Worm (Caenorhabditis elegans) whole organism, L3 larva: ENCODE data around the gene vha-13.

Experiments
- R02D3.7 ChIP-seq: fragments of 150-350 bp; optimal IDR thresholded peaks from 2 replicates; lab custom pipeline; 2014; ENCODE audit warnings: missing biosample characterization, missing genetic modification characterization
- ZK546.5 ChIP-seq: sonication (generic microtip); optimal IDR thresholded peaks from 2 replicates; lab custom pipeline; 2017; ENCODE audit warnings: missing biosample characterization, missing genetic modification characterization
- aly-2 ChIP-seq: fragments of 150-350 bp; optimal IDR thresholded peaks from 2 replicates; lab custom pipeline; 2014; ENCODE audit warnings: missing biosample characterization, missing genetic modification characterization
- ceh-16 ChIP-seq: sonication (generic microtip); optimal IDR thresholded peaks from 2 replicates; lab custom pipeline; 2017; ENCODE audit warnings: missing biosample characterization, missing genetic modification characterization
- ceh-28 ChIP-seq: fragments of 150-350 bp; optimal IDR thresholded peaks from 2 replicates; lab custom pipeline; 2014; ENCODE audit warnings: missing biosample characterization, missing genetic modification reagents, missing genetic modification characterization
- ceh-9 ChIP-seq: sonication (generic microtip); optimal IDR thresholded peaks from 2 replicates; lab custom pipeline; 2018; ENCODE audit warnings: missing biosample characterization, missing genetic modification characterization
- daf-12 ChIP-seq: fragments of 150-350 bp; optimal IDR thresholded peaks from 2 replicates; lab custom pipeline; 2014; ENCODE audit warnings: missing biosample characterization, missing genetic modification reagents, missing genetic modification characterization
- egl-5 ChIP-seq: fragments of 150-350 bp; optimal IDR thresholded peaks from 2 replicates; lab custom pipeline; 2017; ENCODE audit warnings: missing biosample characterization, missing genetic modification reagents, missing genetic modification characterization, inconsistent platforms
- elt-1 ChIP-seq: fragments of 150-350 bp; optimal IDR thresholded peaks from 2 replicates; lab custom pipeline; 2014; ENCODE audit warnings: missing biosample characterization, missing genetic modification characterization
- elt-3 ChIP-seq, 3 experiments: fragments of 150-350 bp in 1 of 3; sonication (generic microtip) in 2 of 3; optimal IDR thresholded peaks; 2 replicates in 2 of 3; 4 replicates in 1 of 3; lab custom pipeline; 2014 to 2017; ENCODE audit warnings: missing biosample characterization in 3 of 3, missing genetic modification characterization in 3 of 3
- eor-1 ChIP-seq, 2 experiments: fragments of 150-350 bp; optimal IDR thresholded peaks; 2 replicates each; lab custom pipeline; 2014 to 2018; ENCODE audit warnings: missing biosample characterization in 2 of 2, missing genetic modification characterization in 2 of 2
- fkh-2 ChIP-seq: fragments of 150-350 bp; optimal IDR thresholded peaks from 2 replicates; lab custom pipeline; 2014; ENCODE audit warnings: missing biosample characterization, missing genetic modification reagents, missing genetic modification characterization
- fos-1 ChIP-seq: fragments of 150-350 bp; optimal IDR thresholded peaks from 2 replicates; lab custom pipeline; 2014; ENCODE audit warnings: missing biosample characterization, missing genetic modification characterization
- hmg-11 ChIP-seq: sonication (generic microtip); optimal IDR thresholded peaks from 2 replicates; lab custom pipeline; 2016; ENCODE audit warnings: missing genetic modification characterization, missing compliant biosample characterization
- jun-1 ChIP-seq: fragments of 150-350 bp; optimal IDR thresholded peaks from 2 replicates; lab custom pipeline; 2014; ENCODE audit warnings: missing biosample characterization, missing genetic modification reagents, missing genetic modification characterization
- lsy-12 ChIP-seq: sonication (generic microtip); optimal IDR thresholded peaks from 2 replicates; lab custom pipeline; 2016; ENCODE audit warnings: mild to moderate bottlenecking, missing genetic modification characterization, missing compliant biosample characterization
- mdl-1 ChIP-seq: fragments of 150-350 bp; optimal IDR thresholded peaks from 2 replicates; lab custom pipeline; 2014; ENCODE audit warnings: missing biosample characterization, missing genetic modification characterization
- mml-1 ChIP-seq: fragments of 150-350 bp; sonication (generic microtip); optimal IDR thresholded peaks from 3 replicates; lab custom pipeline; 2014; ENCODE audit warnings: missing biosample characterization, missing genetic modification characterization
- nfya-1 ChIP-seq: sonication (generic microtip); optimal IDR thresholded peaks from 2 replicates; lab custom pipeline; 2017; ENCODE audit warnings: missing genetic modification characterization, mild to moderate bottlenecking, missing compliant biosample characterization, antibody characterized with exemption, moderate library complexity; ENCODE audit not compliant: insufficient read depth
- nhr-11 ChIP-seq: fragments of 150-350 bp; optimal IDR thresholded peaks from 2 replicates; lab custom pipeline; 2014; ENCODE audit warnings: missing biosample characterization, missing genetic modification characterization
- nhr-12 ChIP-seq: fragments of 150-350 bp; optimal IDR thresholded peaks from 2 replicates; lab custom pipeline; 2014; ENCODE audit warnings: missing biosample characterization, missing genetic modification characterization
- nhr-23 ChIP-seq: fragments of 150-350 bp; optimal IDR thresholded peaks from 2 replicates; lab custom pipeline; 2014; ENCODE audit warnings: missing biosample characterization, missing genetic modification reagents, missing genetic modification characterization
- nhr-237 ChIP-seq: fragments of 150-350 bp; optimal IDR thresholded peaks from 2 replicates; lab custom pipeline; 2014; ENCODE audit warnings: missing biosample characterization, missing genetic modification characterization
- nhr-25 ChIP-seq: sonication (generic microtip); optimal IDR thresholded peaks from 2 replicates; lab custom pipeline; 2017; ENCODE audit warnings: missing biosample characterization, missing genetic modification characterization
- nhr-28 ChIP-seq: fragments of 150-350 bp; optimal IDR thresholded peaks from 2 replicates; lab custom pipeline; 2014; ENCODE audit warnings: missing biosample characterization, missing genetic modification characterization
- nhr-43 ChIP-seq: sonication (generic microtip); optimal IDR thresholded peaks from 2 replicates; lab custom pipeline; 2016; ENCODE audit warnings: mild to moderate bottlenecking, missing genetic modification characterization, missing compliant biosample characterization; ENCODE audit not compliant: poor library complexity, severe bottlenecking
- nhr-67 ChIP-seq: fragments of 150-350 bp; optimal IDR thresholded peaks from 2 replicates; lab custom pipeline; 2014; ENCODE audit warnings: missing biosample characterization, missing genetic modification characterization
- nhr-76 ChIP-seq: fragments of 150-350 bp; sonication (generic microtip); optimal IDR thresholded peaks from 5 replicates; lab custom pipeline; 2014; ENCODE audit warnings: missing biosample characterization, missing genetic modification characterization
- pha-4 ChIP-seq: fragments of 150-350 bp; optimal IDR thresholded peaks from 2 replicates; lab custom pipeline; 2014; ENCODE audit warnings: missing biosample characterization, missing genetic modification reagents, missing genetic modification characterization
- pqm-1 ChIP-seq: fragments of 150-350 bp; optimal IDR thresholded peaks from 2 replicates; lab custom pipeline; 2017; ENCODE audit warnings: missing biosample characterization, missing genetic modification characterization, inconsistent platforms
- skn-1 ChIP-seq: fragments of 150-350 bp; optimal IDR thresholded peaks from 2 replicates; lab custom pipeline; 2014; ENCODE audit warnings: missing biosample characterization, missing genetic modification characterization
- snpc-4 ChIP-seq: fragments of 150-350 bp; optimal IDR thresholded peaks from 2 replicates; lab custom pipeline; 2014; ENCODE audit warnings: missing biosample characterization, missing genetic modification characterization
- unc-62 ChIP-seq: fragments of 150-350 bp; sonication (generic microtip); optimal IDR thresholded peaks from 4 replicates; lab custom pipeline; 2014; ENCODE audit warnings: missing biosample characterization, missing genetic modification reagents, missing genetic modification characterization
- zag-1 ChIP-seq: fragments of 150-350 bp; optimal IDR thresholded peaks from 2 replicates; lab custom pipeline; 2014; ENCODE audit warnings: missing biosample characterization, missing genetic modification characterization
- ztf-11 ChIP-seq: fragments of 150-350 bp; optimal IDR thresholded peaks from 2 replicates; lab custom pipeline; 2014; ENCODE audit warnings: missing biosample characterization, missing genetic modification characterization
- ztf-4 ChIP-seq: fragments of 150-350 bp; optimal IDR thresholded peaks from 2 replicates; lab custom pipeline; 2014; ENCODE audit warnings: missing biosample characterization, missing genetic modification characterization

vha-13 gene

ce11 chrV:14316525-14316924, 35.0 kb upstream of the vha-13 start, which contains the start of gene F47B8.2:
TSS of gene F47B8.2 (minus strand) at chrV:14316625.
- TF ChIP-seq daf-12 (tag; lab: Kevin White, UChicago) (no peak), zag-1 (no peak), jun-1 (tag; lab: Kevin White, UChicago) (no peak), pqm-1 (tag; lab: Kevin White, UChicago) (no peak), elt-1 (tag; lab: Kevin White, UChicago) (no peak), ceh-16 (tag; lab: Kevin White, UChicago) (no peak), fos-1 (no peak), lsy-12 (no peak), mdl-1 (tag; lab: Kevin White, UChicago) (no peak), elt-3 (tag; optimal IDR thresholded peaks at IDR 0.05; lab: Kevin White, UChicago) (no peak), nhr-76 (tag; lab: Kevin White, UChicago) (no peak), ceh-28 (no peak), skn-1 (no peak), snpc-4 (tag; lab: Kevin White, UChicago) (no peak)
- TF ChIP-seq, all 47 proteins: peak for 0

- TF ChIP-seq zag-1 (no peak), fkh-2 (no peak), snpc-4 (tag; lab: Kevin White, UChicago) (peak; percentile 41), ceh-16 (tag; lab: Kevin White, UChicago) (no peak), nhr-67 (tag; lab: Kevin White, UChicago) (no peak), pha-4 (tag; lab: Kevin White, UChicago) (peak; percentile 71), nfya-1 (peak; percentile 11)
- TF ChIP-seq, all 47 proteins: peak for 3
Observed at ce11 chrV:14317204-14317603, 34.3 kb upstream of the vha-13 start.

- TF ChIP-seq eor-1 (tag; optimal IDR thresholded peaks at IDR 0.05; lab: Kevin White, UChicago) (no peak), pqm-1 (tag; lab: Kevin White, UChicago) (no peak), ztf-11 (tag; lab: Kevin White, UChicago) (no peak), daf-12 (tag; lab: Kevin White, UChicago) (no peak), nhr-11 (tag; lab: Kevin White, UChicago) (no peak), nhr-12 (no peak), nhr-237 (tag; lab: Kevin White, UChicago) (no peak), nhr-76 (tag; lab: Kevin White, UChicago) (no peak), egl-5 (no peak), mdl-1 (tag; lab: Kevin White, UChicago) (no peak), R02D3.7 (tag; lab: Kevin White, UChicago) (no peak), ZK546.5 (tag; lab: Kevin White, UChicago) (no peak), nhr-23 (tag; lab: Kevin White, UChicago) (no peak)
Observed at ce11 chrV:14317621-14318020, 33.9 kb upstream of the vha-13 start.

- no peak for TF ChIP-seq nhr-23 (tag; lab: Kevin White, UChicago)
- TF ChIP-seq aly-2 (tag; lab: Kevin White, UChicago), result no peak
- no peak for TF ChIP-seq ztf-11 (tag; lab: Kevin White, UChicago)
- no peak for TF ChIP-seq R02D3.7 (tag; lab: Kevin White, UChicago)
- TF ChIP-seq elt-1 (tag; lab: Kevin White, UChicago), result no peak
- no peak for TF ChIP-seq ceh-28
- no peak for TF ChIP-seq ztf-4 (tag; lab: Kevin White, UChicago)
- TF ChIP-seq lsy-12, result no peak
- TF ChIP-seq nhr-25 (tag; lab: Kevin White, UChicago), result no peak
- TF ChIP-seq ceh-9 (tag; lab: Kevin White, UChicago), result no peak
- no peak for TF ChIP-seq fkh-2
- no peak for TF ChIP-seq eor-1 (tag; optimal IDR thresholded peaks at IDR 0.05; lab: Kevin White, UChicago)
- no peak for TF ChIP-seq nhr-76 (tag; lab: Kevin White, UChicago)
Observed at ce11 chrV:14319101-14319781, 32.3 kb upstream of the vha-13 start, which contains the start of gene F47B8.13. TSS of gene F47B8.13 (minus strand) at chrV:14319731.

- TF ChIP-seq nhr-43 (tag; lab: Kevin White, UChicago) (no peak), R02D3.7 (tag; lab: Kevin White, UChicago) (no peak), mml-1 (no peak), ceh-28 (no peak), fos-1 (no peak), nhr-25 (tag; lab: Kevin White, UChicago) (no peak), ztf-11 (tag; lab: Kevin White, UChicago) (no peak), aly-2 (tag; lab: Kevin White, UChicago) (no peak), daf-12 (tag; lab: Kevin White, UChicago) (no peak), nhr-76 (tag; lab: Kevin White, UChicago) (no peak), nhr-23 (tag; lab: Kevin White, UChicago) (no peak), mdl-1 (tag; lab: Kevin White, UChicago) (no peak), nhr-28 (tag; lab: Kevin White, UChicago) (no peak), pqm-1 (tag; lab: Kevin White, UChicago) (no peak), lsy-12 (no peak), hmg-11 (tag; lab: Kevin White, UChicago) (no peak), unc-62 (GFP tag; lab: Kevin White, UChicago) (no peak), jun-1 (tag; lab: Kevin White, UChicago) (no peak)
- TF ChIP-seq, all 47 proteins: peak for 0
Observed at ce11 chrV:14320246-14320645, 31.3 kb upstream of the vha-13 start, which contains the start of gene F47B8.14. TSS of gene F47B8.14 (plus strand) at chrV:14320546.
